Fruit fly (Drosophila melanogaster): ENCODE measurements around the gene Ag5r2.

DNA sequence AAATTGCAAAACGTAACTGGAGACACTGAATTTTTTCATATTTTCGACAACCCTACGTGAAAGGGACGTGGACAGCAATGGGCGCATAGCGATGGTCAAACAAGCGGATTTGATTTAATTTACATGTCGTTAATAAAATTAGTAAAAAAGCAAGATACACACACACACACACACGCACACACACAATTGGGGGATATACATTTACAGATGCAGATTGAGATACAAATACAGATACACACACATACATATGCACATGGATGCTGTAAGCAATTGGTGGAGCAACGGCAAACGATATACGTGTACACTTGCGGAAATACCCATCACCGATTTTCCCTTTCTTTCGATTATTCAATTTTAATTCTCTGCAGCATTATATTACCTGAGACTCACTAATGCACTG is 18.8 kb downstream of the Ag5r2 start:
- TF ChIP-seq cyc (GFP tag; optimal IDR thresholded peaks at IDR 0.05) (no peak), CG6854 (GFP tag; optimal IDR thresholded peaks at IDR 0.05) (no peak), spab (GFP tag; optimal IDR thresholded peaks at IDR 0.05) (no peak), CG6163 (GFP tag; IDR thresholded peaks at IDR 0.05) (no peak), vri (GFP tag; optimal IDR thresholded peaks at IDR 0.05) (no peak), eg (GFP tag; IDR thresholded peaks at IDR 0.05) (no peak), Lpt (GFP tag; optimal IDR thresholded peaks at IDR 0.05) (no peak), CG11902 (GFP tag; optimal IDR thresholded peaks at IDR 0.05) (no peak), Sox15 (GFP tag; optimal IDR thresholded peaks at IDR 0.05) (no peak), CG16779 (tag; optimal IDR thresholded peaks at IDR 0.05) (no peak)

Data from whole organism, prepupa.